Fruit fly (Drosophila melanogaster): ENCODE data around the gene MICU3.

DNA sequence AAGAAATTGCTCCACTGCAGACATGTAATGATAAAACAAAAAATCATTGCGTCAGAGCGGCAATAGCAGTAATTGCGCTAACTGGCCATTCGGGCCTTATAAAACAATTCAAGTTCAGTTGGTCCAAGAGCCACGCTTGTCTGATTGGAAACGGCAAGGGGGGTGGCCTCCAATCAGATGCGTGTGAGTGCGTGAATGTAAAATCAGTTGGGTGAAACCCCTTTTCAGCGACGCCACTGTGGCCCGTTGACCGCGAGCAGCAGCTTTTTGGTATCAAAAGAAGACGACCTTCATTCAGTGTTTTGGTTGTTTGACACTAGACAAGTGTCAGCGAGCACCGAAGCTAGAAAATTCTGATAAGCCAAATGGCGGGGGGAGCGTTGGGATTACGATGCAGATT is 55.2 kb downstream of the MICU3 start:
- no peak for TF ChIP-seq EcR (GFP tag; optimal IDR thresholded peaks at IDR 0.05)
- no peak for TF ChIP-seq CG14655 (GFP tag; optimal IDR thresholded peaks at IDR 0.05)
- TF ChIP-seq CG10348 (GFP tag; IDR thresholded peaks at IDR 0.05), result no peak
- TF ChIP-seq CG32121 (GFP tag; IDR thresholded peaks at IDR 0.05), result no peak
- no peak for TF ChIP-seq Ets98B (GFP tag; IDR thresholded peaks at IDR 0.05)

All from whole organism, pupa.